Worm (Caenorhabditis elegans) whole organism, L1 larva: Measurements from ENCODE around the gene clec-25.

Experiments
- C16A3.4 ChIP-seq: fragments of 150-350 bp; optimal IDR thresholded peaks from 2 replicates; lab custom pipeline; 2014; ENCODE audit warnings: missing biosample characterization, missing genetic modification characterization
- alr-1 ChIP-seq: fragments of 200-800 bp; sonication (Bioruptor generic); optimal IDR thresholded peaks from 2 replicates; lab custom pipeline; 2018; ENCODE audit warnings: borderline replicate concordance, mild to moderate bottlenecking, missing genetic modification characterization, missing compliant biosample characterization
- ceh-63 ChIP-seq: fragments of 200-800 bp; sonication (Bioruptor generic); optimal IDR thresholded peaks from 2 replicates; lab custom pipeline; 2018; ENCODE audit warnings: mild to moderate bottlenecking, missing genetic modification characterization, missing compliant biosample characterization
- ceh-82 ChIP-seq, 3 experiments: fragments of 150-350 bp in 1 of 3; sonication (generic microtip) in 2 of 3; optimal IDR thresholded peaks; 2 replicates each; lab custom pipeline; 2014 to 2017; ENCODE audit warnings: missing biosample characterization in 3 of 3, missing genetic modification characterization in 3 of 3
- ceh-90 ChIP-seq: sonication (generic microtip); optimal IDR thresholded peaks from 2 replicates; lab custom pipeline; 2016; ENCODE audit warnings: missing genetic modification characterization, missing compliant biosample characterization
- ces-1 ChIP-seq: fragments of 150-350 bp; optimal IDR thresholded peaks from 2 replicates; lab custom pipeline; 2014; ENCODE audit warnings: missing biosample characterization, missing genetic modification reagents, missing genetic modification characterization
- dsc-1 ChIP-seq: sonication (generic microtip); optimal IDR thresholded peaks from 2 replicates; lab custom pipeline; 2016; ENCODE audit warnings: mild to moderate bottlenecking, missing genetic modification characterization, missing compliant biosample characterization
- efl-1 ChIP-seq, 4 experiments: fragments of 150-350 bp; optimal IDR thresholded peaks in 3 of 4; peaks in 1 of 4; 1 replicate in 1 of 4; 2 replicates in 3 of 4; lab custom pipeline; 2014; ENCODE audit warnings: missing biosample characterization in 2 of 4, missing genetic modification characterization in 2 of 4, missing genetic modification reagents in 2 of 4
- egl-13 ChIP-seq: sonication (generic microtip); optimal IDR thresholded peaks from 2 replicates; lab custom pipeline; 2016; ENCODE audit warnings: missing genotype, missing genetic modification reagents, missing genetic modification characterization, missing compliant biosample characterization
- elt-2 ChIP-seq: sonication (generic microtip); optimal IDR thresholded peaks from 2 replicates; lab custom pipeline; 2016; ENCODE audit warnings: missing genetic modification characterization, mild to moderate bottlenecking, inconsistent platforms, missing compliant biosample characterization, missing genetic modification reagents
- fkh-10 ChIP-seq: sonication (generic microtip); optimal IDR thresholded peaks from 2 replicates; lab custom pipeline; 2017; ENCODE audit warnings: missing biosample characterization, missing genetic modification reagents, missing genetic modification characterization
- fos-1 ChIP-seq: fragments of 150-350 bp; optimal IDR thresholded peaks from 2 replicates; lab custom pipeline; 2014; ENCODE audit warnings: missing biosample characterization, missing genetic modification characterization
- hlh-4 ChIP-seq: sonication (generic microtip); optimal IDR thresholded peaks from 2 replicates; lab custom pipeline; 2016; ENCODE audit warnings: mild to moderate bottlenecking, missing genetic modification characterization, missing compliant biosample characterization
- lin-14 ChIP-seq: fragments of 200-800 bp; sonication (Bioruptor generic); optimal IDR thresholded peaks from 2 replicates; lab custom pipeline; 2018; ENCODE audit warnings: mild to moderate bottlenecking, missing genetic modification characterization, moderate library complexity, missing compliant biosample characterization
- lin-15B ChIP-seq: fragments of 150-350 bp; sonication (generic microtip); optimal IDR thresholded peaks from 3 replicates; lab custom pipeline; 2014; ENCODE audit warnings: missing biosample characterization, missing genetic modification characterization
- mab-9 ChIP-seq: fragments of 200-800 bp; sonication (Bioruptor generic); IDR thresholded peaks from 2 replicates; pipeline ENCODE4 v1.3.6; 2022; ENCODE audit warnings: missing genetic modification reagents, missing genetic modification characterization, missing compliant biosample characterization
- mef-2 ChIP-seq: fragments of 150-350 bp; optimal IDR thresholded peaks from 2 replicates; lab custom pipeline; 2014; ENCODE audit warnings: missing biosample characterization, missing genetic modification characterization
- mep-1 ChIP-seq: fragments of 150-350 bp; optimal IDR thresholded peaks from 2 replicates; lab custom pipeline; 2014; ENCODE audit warnings: missing biosample characterization, missing genetic modification characterization
- nhr-11 ChIP-seq: fragments of 150-350 bp; optimal IDR thresholded peaks from 2 replicates; lab custom pipeline; 2014; ENCODE audit warnings: missing biosample characterization, missing genetic modification characterization
- nhr-12 ChIP-seq: sonication (generic microtip); optimal IDR thresholded peaks from 2 replicates; lab custom pipeline; 2017; ENCODE audit warnings: missing biosample characterization, missing genetic modification characterization
- nhr-237 ChIP-seq: fragments of 150-350 bp; optimal IDR thresholded peaks from 2 replicates; lab custom pipeline; 2014; ENCODE audit warnings: missing biosample characterization, missing genetic modification characterization
- nhr-71 ChIP-seq: sonication (generic microtip); optimal IDR thresholded peaks from 2 replicates; lab custom pipeline; 2016; ENCODE audit warnings: mild to moderate bottlenecking, missing genetic modification characterization, moderate library complexity, missing compliant biosample characterization
- pag-3 ChIP-seq: sonication (generic microtip); optimal IDR thresholded peaks from 2 replicates; lab custom pipeline; 2017; ENCODE audit warnings: missing genetic modification characterization, mild to moderate bottlenecking, missing compliant biosample characterization, antibody characterized with exemption, borderline replicate concordance; ENCODE audit not compliant: insufficient read depth
- snpc-4 ChIP-seq: fragments of 150-350 bp; optimal IDR thresholded peaks from 2 replicates; lab custom pipeline; 2014; ENCODE audit warnings: missing biosample characterization, missing genetic modification characterization
- snu-23 ChIP-seq: sonication (generic microtip); optimal IDR thresholded peaks from 2 replicates; lab custom pipeline; 2016; ENCODE audit warnings: missing genetic modification characterization, missing compliant biosample characterization
- sup-37 ChIP-seq: fragments of 200-800 bp; sonication (Bioruptor generic); optimal IDR thresholded peaks from 2 replicates; lab custom pipeline; 2018; ENCODE audit warnings: mild to moderate bottlenecking, missing genetic modification characterization, missing compliant biosample characterization
- tbx-2 ChIP-seq: sonication (generic microtip); optimal IDR thresholded peaks from 2 replicates; lab custom pipeline; 2016; ENCODE audit warnings: missing genetic modification characterization, missing compliant biosample characterization
- tlp-1 ChIP-seq: fragments of 150-350 bp; optimal IDR thresholded peaks from 2 replicates; lab custom pipeline; 2014; ENCODE audit warnings: missing biosample characterization, missing genetic modification characterization
- unc-30 ChIP-seq: sonication (generic microtip); optimal IDR thresholded peaks from 2 replicates; lab custom pipeline; 2017; ENCODE audit warnings: missing biosample characterization, missing genetic modification characterization
- xbp-1 ChIP-seq: sonication (generic microtip); optimal IDR thresholded peaks from 2 replicates; lab custom pipeline; 2016; ENCODE audit warnings: missing genetic modification characterization, missing compliant biosample characterization
- zag-1 ChIP-seq: fragments of 150-350 bp; optimal IDR thresholded peaks from 2 replicates; lab custom pipeline; 2014; ENCODE audit warnings: missing biosample characterization, missing genetic modification characterization
- ztf-11 ChIP-seq, 2 experiments: sonication (generic microtip); optimal IDR thresholded peaks; 2 replicates each; lab custom pipeline; 2016 to 2017; ENCODE audit warnings: missing genetic modification characterization in 2 of 2, missing biosample characterization in 1 of 2, missing compliant biosample characterization in 1 of 2
- ztf-4 ChIP-seq: fragments of 150-350 bp; optimal IDR thresholded peaks from 2 replicates; lab custom pipeline; 2014; ENCODE audit warnings: missing biosample characterization, missing genetic modification characterization

The clec-25 gene

DNA sequence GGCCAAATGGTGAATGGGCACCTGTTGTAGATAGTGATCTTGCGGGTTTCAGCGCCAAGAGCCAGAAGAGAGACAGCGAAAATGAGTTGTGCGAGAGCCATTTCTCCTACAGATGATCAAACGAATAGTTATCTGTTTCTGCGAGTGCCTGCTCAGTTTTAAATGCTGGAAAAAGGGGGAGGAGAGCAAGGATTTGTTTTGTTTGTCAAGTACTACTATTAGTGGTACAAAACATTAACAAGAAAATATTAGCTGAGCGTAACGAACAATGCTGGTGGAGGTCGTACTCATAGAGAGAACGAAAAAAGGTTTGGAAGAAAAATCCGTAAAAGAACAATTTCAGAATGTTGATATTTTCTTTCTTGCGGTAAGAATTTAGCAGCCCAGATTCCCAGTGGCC lies 28.3 kb downstream of the clec-25 start, which contains the start of gene thn-4:
Gene thn-4 (minus strand): TSS at position 101 of the 400 bp plus-strand sequence.
- TF ChIP-seq efl-1 (optimal IDR thresholded peaks at IDR 0.05; lab: Kevin White, UChicago) (no peak), efl-1 (GFP tag; optimal IDR thresholded peaks at IDR 0.05 in 1 of 2; lab: Kevin White, UChicago) (peak in 1 of 2 experiments; percentile 24), sup-37 (GFP tag; lab: Kevin White, UChicago) (no peak)

ce11 chrV:16873642-16874041 lies 30.6 kb downstream of the clec-25 start, which contains the start of gene srw-23:
Gene srw-23, plus strand, starts transcription at chrV:16873942.
- TF ChIP-seq efl-1 (optimal IDR thresholded peaks at IDR 0.05; lab: Kevin White, UChicago) (no peak), efl-1 (GFP tag; optimal IDR thresholded peaks at IDR 0.05 in 1 of 2; lab: Kevin White, UChicago) (peak in 1 of 2 experiments; percentile 30), alr-1 (tag; lab: Kevin White, UChicago) (no peak), ceh-90 (tag; lab: Kevin White, UChicago) (no peak)

DNA sequence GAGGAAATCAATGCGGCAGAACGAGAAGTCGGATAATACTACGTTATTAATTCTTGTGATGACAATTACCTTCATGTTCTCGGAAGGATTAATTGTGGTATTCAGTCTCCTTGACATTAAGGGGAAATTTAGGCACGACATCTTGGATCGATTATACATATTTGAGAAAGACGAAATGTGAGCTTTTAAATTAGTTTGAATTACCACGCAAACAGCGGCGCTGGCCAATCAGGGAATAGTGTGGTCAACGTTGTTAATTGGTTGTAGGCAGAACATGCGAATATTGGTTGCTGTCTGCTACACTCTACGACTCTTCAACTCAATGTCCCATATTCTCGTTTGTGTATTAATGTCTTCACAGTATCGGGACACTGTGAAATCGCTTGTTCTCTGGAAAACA lies 31.9 kb downstream of the clec-25 start, which contains the start of gene F49A5.10:
Gene F49A5.10 (plus strand): TSS at position 301 of the 400 bp plus-strand sequence.
- TF ChIP-seq ceh-90 (tag; lab: Kevin White, UChicago) (no peak), tlp-1 (tag; lab: Kevin White, UChicago) (no peak), ztf-4 (tag; lab: Kevin White, UChicago) (no peak), mep-1 (tag; lab: Kevin White, UChicago) (no peak), lin-14 (no peak), snpc-4 (no peak)

DNA sequence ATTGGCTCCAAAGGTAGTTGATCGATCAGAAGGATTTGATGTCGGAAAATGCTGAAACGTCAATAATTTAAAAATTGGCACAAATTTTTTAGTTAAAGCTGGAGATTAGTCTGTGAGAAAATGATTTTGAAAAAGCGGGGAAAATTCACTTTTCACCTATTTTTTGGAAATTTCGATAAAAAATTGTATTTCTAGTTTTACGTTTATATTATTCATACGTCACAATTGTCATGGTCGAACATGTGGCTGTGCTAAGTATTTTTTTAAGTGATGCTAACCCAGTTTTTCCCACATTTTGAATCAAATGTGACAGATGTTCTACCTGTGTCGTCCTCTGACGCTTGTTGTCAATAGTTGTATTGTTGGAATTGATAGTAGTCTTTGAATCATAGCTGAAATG lies 36.5 kb downstream of the clec-25 start:
- no peak for TF ChIP-seq unc-30 (tag; lab: Kevin White, UChicago)
- no peak for TF ChIP-seq fos-1 (tag; lab: Kevin White, UChicago)
- TF ChIP-seq dsc-1 (tag; lab: Kevin White, UChicago), result no peak
- no peak for TF ChIP-seq ceh-82 (tag; optimal IDR thresholded peaks at IDR 0.05; lab: Kevin White, UChicago)
- TF ChIP-seq zag-1, result no peak
- TF ChIP-seq, all 84 proteins: peak for 0

- no peak for TF ChIP-seq egl-13
- no peak for TF ChIP-seq unc-30 (tag; lab: Kevin White, UChicago)
- no peak for TF ChIP-seq ceh-63 (GFP tag; lab: Kevin White, UChicago)
- TF ChIP-seq sup-37 (GFP tag; lab: Kevin White, UChicago), result no peak
- TF ChIP-seq snu-23 (GFP tag; lab: Kevin White, UChicago), result no peak
These were observed 37.0 kb downstream of the clec-25 start, which contains the start of gene F09C6.3 for ce11 chrV:16880054-16880453. Gene F09C6.3, minus strand, starts transcription at chrV:16880154.

- TF ChIP-seq efl-1 (optimal IDR thresholded peaks at IDR 0.05; lab: Kevin White, UChicago) (no peak), efl-1 (GFP tag; optimal IDR thresholded peaks at IDR 0.05 in 1 of 2; lab: Kevin White, UChicago) (no peak), fkh-10 (GFP tag; lab: Kevin White, UChicago) (no peak), ceh-82 (tag; optimal IDR thresholded peaks at IDR 0.05; lab: Kevin White, UChicago) (no peak), nhr-71 (tag; lab: Kevin White, UChicago) (no peak), C16A3.4 (tag; lab: Kevin White, UChicago) (no peak), pag-3 (tag; lab: Kevin White, UChicago) (no peak), mef-2 (tag; lab: Kevin White, UChicago) (no peak), dsc-1 (tag; lab: Kevin White, UChicago) (no peak), nhr-11 (no peak), nhr-237 (no peak), lin-14 (no peak), ztf-11 (tag; optimal IDR thresholded peaks at IDR 0.05; lab: Kevin White, UChicago) (no peak), lin-15B (no peak), nhr-12 (tag; lab: Kevin White, UChicago) (no peak), xbp-1 (no peak), elt-2 (tag; lab: Kevin White, UChicago) (no peak), hlh-4 (no peak), ces-1 (GFP tag; lab: Kevin White, UChicago) (no peak), tbx-2 (tag; lab: Kevin White, UChicago) (no peak), mab-9 (no peak)
These were observed 37.6 kb downstream of the clec-25 start, which contains the start of gene F09C6.14 for ce11 chrV:16880679-16881078. Gene F09C6.14, plus strand, starts transcription at chrV:16880979.
